Worm (Caenorhabditis elegans) whole organism, L2 larva: Measurements from ENCODE around the gene tlk-1.

Experiments used
- nhr-12 ChIP-seq: fragments of 150-350 bp; optimal IDR thresholded peaks from 2 replicates; lab custom pipeline; 2014; ENCODE audit warnings: missing biosample characterization, missing genetic modification characterization
- unc-39 ChIP-seq: fragments of 150-350 bp; optimal IDR thresholded peaks from 2 replicates; lab custom pipeline; 2014; ENCODE audit warnings: missing biosample characterization, missing genetic modification characterization
- unc-55 ChIP-seq: fragments of 150-350 bp; sonication (generic microtip); optimal IDR thresholded peaks from 3 replicates; lab custom pipeline; 2014; ENCODE audit warnings: missing biosample characterization, missing genetic modification reagents, missing genetic modification characterization

ce11 chrIII:9720191-9720590 is 20.5 kb downstream of the tlk-1 start, which contains the start of gene ncx-7:
- TF ChIP-seq unc-39 (tag; lab: Kevin White, UChicago) (no peak), nhr-12 (no peak), unc-55 (no peak)
